Worm (Caenorhabditis elegans) whole organism, young adult: ENCODE results near the gene F26D2.14.

ENCODE experiments used
- B0261.1 ChIP-seq: sonication (generic microtip); optimal IDR thresholded peaks from 2 replicates; lab custom pipeline; 2016; ENCODE audit warnings: mild to moderate bottlenecking, missing genetic modification characterization, moderate library complexity, missing compliant biosample characterization
- F10E7.11 ChIP-seq: sonication (generic microtip); optimal IDR thresholded peaks from 2 replicates; lab custom pipeline; 2017; ENCODE audit warnings: mild to moderate bottlenecking, missing genetic modification characterization, moderate library complexity, missing compliant biosample characterization
- F23B12.7 ChIP-seq: sonication (generic microtip); optimal IDR thresholded peaks from 2 replicates; lab custom pipeline; 2017; ENCODE audit warnings: missing genetic modification characterization, mild to moderate bottlenecking, missing compliant biosample characterization, antibody characterized with exemption, moderate library complexity; ENCODE audit not compliant: insufficient read depth
- F33H1.4 ChIP-seq: fragments of 200-800 bp; sonication (Bioruptor generic); IDR thresholded peaks from 2 replicates; pipeline ENCODE4 v1.3.6; 2022; ENCODE audit warnings: missing genetic modification reagents, missing genetic modification characterization, missing compliant biosample characterization
- F57A8.1 ChIP-seq: fragments of 200-800 bp; sonication (Bioruptor generic); optimal IDR thresholded peaks from 2 replicates; lab custom pipeline; 2018; ENCODE audit warnings: mild to moderate bottlenecking, missing genetic modification characterization, moderate library complexity, missing compliant biosample characterization
- K11D2.4 ChIP-seq: fragments of 200-800 bp; sonication (Bioruptor generic); IDR thresholded peaks from 2 replicates; pipeline ENCODE4 v1.3.6; 2022; ENCODE audit warnings: missing genetic modification reagents, missing genetic modification characterization, missing compliant biosample characterization
- T07F8.4 ChIP-seq: sonication (generic microtip); optimal IDR thresholded peaks from 2 replicates; lab custom pipeline; 2016; ENCODE audit warnings: mild to moderate bottlenecking, missing genetic modification characterization, moderate library complexity, missing compliant biosample characterization
- Y95B8A.8 ChIP-seq: fragments of 200-800 bp; sonication (Bioruptor generic); IDR thresholded peaks from 2 replicates; pipeline ENCODE4 v1.3.6; 2022; ENCODE audit warnings: missing genetic modification reagents, missing genetic modification characterization, missing compliant biosample characterization
- aptf-2 ChIP-seq: fragments of 200-800 bp; sonication (Bioruptor generic); conservative IDR thresholded peaks from 2 replicates; pipeline ENCODE4 v1.3.6; 2022; ENCODE audit warnings: missing genetic modification reagents, missing genetic modification characterization, missing compliant biosample characterization
- aptf-3 ChIP-seq: fragments of 200-800 bp; sonication (Bioruptor generic); IDR thresholded peaks from 2 replicates; pipeline ENCODE4 v1.3.6; 2022; ENCODE audit warnings: missing genetic modification characterization, missing compliant biosample characterization
- atf-7 ChIP-seq: sonication (generic microtip); optimal IDR thresholded peaks from 2 replicates; lab custom pipeline; 2017; ENCODE audit warnings: mild to moderate bottlenecking, missing genetic modification characterization, missing compliant biosample characterization
- athp-1 ChIP-seq: sonication (generic microtip); optimal IDR thresholded peaks from 2 replicates; lab custom pipeline; 2017; ENCODE audit warnings: mild to moderate bottlenecking, missing genetic modification characterization, missing compliant biosample characterization
- bed-2 ChIP-seq: fragments of 200-800 bp; sonication (Bioruptor generic); IDR thresholded peaks from 2 replicates; pipeline ENCODE4 v1.3.6; 2022; ENCODE audit warnings: missing genetic modification reagents, missing genetic modification characterization, missing compliant biosample characterization
- ccch-3 ChIP-seq: fragments of 200-800 bp; sonication (Bioruptor generic); optimal IDR thresholded peaks from 2 replicates; lab custom pipeline; 2018; ENCODE audit warnings: mild to moderate bottlenecking, missing genetic modification characterization, missing compliant biosample characterization
- cebp-2 ChIP-seq: fragments of 200-800 bp; sonication (Bioruptor generic); IDR thresholded peaks from 2 replicates; pipeline ENCODE4 v1.3.6; 2022; ENCODE audit warnings: missing genetic modification characterization, missing compliant biosample characterization
- ceh-58 ChIP-seq: fragments of 200-800 bp; sonication (Bioruptor generic); IDR thresholded peaks from 2 replicates; pipeline ENCODE4 v1.3.6; 2022; ENCODE audit warnings: missing genetic modification characterization, missing compliant biosample characterization
- chd-7 ChIP-seq: sonication (generic microtip); optimal IDR thresholded peaks from 2 replicates; lab custom pipeline; 2016; ENCODE audit warnings: mild to moderate bottlenecking, missing genetic modification characterization, moderate library complexity, missing compliant biosample characterization
- die-1 ChIP-seq: sonication (generic microtip); optimal IDR thresholded peaks from 2 replicates; lab custom pipeline; 2016; ENCODE audit warnings: missing genotype, mild to moderate bottlenecking, missing genetic modification characterization, missing compliant biosample characterization
- dox-1 ChIP-seq: fragments of 200-800 bp; sonication (Bioruptor generic); IDR thresholded peaks from 2 replicates; pipeline ENCODE4 v1.3.6; 2022; ENCODE audit warnings: missing genetic modification reagents, missing genetic modification characterization, missing compliant biosample characterization
- egl-44 ChIP-seq: fragments of 200-800 bp; sonication (Bioruptor generic); IDR thresholded peaks from 2 replicates; pipeline ENCODE4 v1.3.6; 2022; ENCODE audit warnings: missing genetic modification reagents, missing genetic modification characterization, missing compliant biosample characterization
- egrh-3 ChIP-seq: fragments of 200-800 bp; sonication (Bioruptor generic); IDR thresholded peaks from 2 replicates; pipeline ENCODE4 v1.3.6; 2022; ENCODE audit warnings: missing genetic modification reagents, missing genetic modification characterization, missing compliant biosample characterization
- hlh-12 ChIP-seq: sonication (generic microtip); optimal IDR thresholded peaks from 2 replicates; lab custom pipeline; 2016; ENCODE audit warnings: missing genetic modification characterization, missing compliant biosample characterization
- hmg-20 ChIP-seq: fragments of 200-800 bp; sonication (Bioruptor generic); IDR thresholded peaks from 2 replicates; pipeline ENCODE4 v1.3.6; 2022; ENCODE audit warnings: missing genetic modification reagents, missing genetic modification characterization, missing compliant biosample characterization
- hsf-1 ChIP-seq: fragments of 200-800 bp; sonication (Bioruptor generic); IDR thresholded peaks from 2 replicates; pipeline ENCODE4 v1.3.6; 2022; ENCODE audit warnings: missing genetic modification reagents, missing genetic modification characterization, missing compliant biosample characterization
- lag-1 ChIP-seq: fragments of 200-800 bp; sonication (Bioruptor generic); IDR thresholded peaks from 2 replicates; pipeline ENCODE4 v1.3.6; 2022; ENCODE audit warnings: missing genetic modification reagents, missing genetic modification characterization, missing compliant biosample characterization
- let-607 ChIP-seq, 2 experiments: fragments of 200-800 bp in 1 of 2; sonication (Bioruptor generic) in 1 of 2; sonication (generic microtip) in 1 of 2; optimal IDR thresholded peaks; 2 replicates each; lab custom pipeline; 2016 to 2018; ENCODE audit warnings: mild to moderate bottlenecking in 2 of 2, missing compliant biosample characterization in 2 of 2, missing genetic modification characterization in 2 of 2, moderate library complexity in 2 of 2, missing genotype in 1 of 2
- lin-35 ChIP-seq, 3 experiments: fragments of 150-350 bp in 2 of 3; sonication (generic microtip) in 1 of 3; optimal IDR thresholded peaks; 2 replicates each; lab custom pipeline; 2014 to 2018; ENCODE audit warnings: missing biosample characterization in 3 of 3, missing genetic modification characterization in 3 of 3, missing genetic modification reagents in 3 of 3
- lsy-27 ChIP-seq: sonication (generic microtip); optimal IDR thresholded peaks from 2 replicates; lab custom pipeline; 2017; ENCODE audit warnings: missing genetic modification characterization, mild to moderate bottlenecking, missing compliant biosample characterization, antibody characterized with exemption, missing genotype, borderline replicate concordance; ENCODE audit not compliant: insufficient read depth
- mcd-1 ChIP-seq: fragments of 200-800 bp; sonication (Bioruptor generic); IDR thresholded peaks from 2 replicates; pipeline ENCODE4 v1.3.6; 2022; ENCODE audit warnings: missing genetic modification reagents, missing genetic modification characterization, missing compliant biosample characterization
- mel-28 ChIP-seq: sonication (generic microtip); optimal IDR thresholded peaks from 2 replicates; lab custom pipeline; 2016; ENCODE audit warnings: borderline replicate concordance, mild to moderate bottlenecking, missing genetic modification characterization, missing compliant biosample characterization
- mxl-1 ChIP-seq: sonication (generic microtip); optimal IDR thresholded peaks from 2 replicates; lab custom pipeline; 2016; ENCODE audit warnings: missing genetic modification characterization, missing compliant biosample characterization
- nfya-1 ChIP-seq: sonication (generic microtip); optimal IDR thresholded peaks from 2 replicates; lab custom pipeline; 2017; ENCODE audit warnings: antibody characterized with exemption, missing compliant biosample characterization, missing genetic modification characterization, borderline replicate concordance; ENCODE audit not compliant: insufficient read depth
- nfya-2 ChIP-seq: fragments of 200-800 bp; sonication (Bioruptor generic); IDR thresholded peaks from 2 replicates; pipeline ENCODE4 v1.3.6; 2022; ENCODE audit warnings: missing genetic modification reagents, missing genetic modification characterization, missing compliant biosample characterization
- nfyb-1 ChIP-seq: fragments of 200-800 bp; sonication (Bioruptor generic); IDR thresholded peaks from 2 replicates; pipeline ENCODE4 v1.3.6; 2022; ENCODE audit warnings: missing genetic modification reagents, missing genetic modification characterization, missing compliant biosample characterization
- nhr-27 ChIP-seq: fragments of 200-800 bp; sonication (Bioruptor generic); optimal IDR thresholded peaks from 2 replicates; lab custom pipeline; 2018; ENCODE audit warnings: mild to moderate bottlenecking, missing genetic modification characterization, moderate library complexity, missing compliant biosample characterization
- pbrm-1 ChIP-seq: fragments of 200-800 bp; sonication (Bioruptor generic); IDR thresholded peaks from 2 replicates; pipeline ENCODE4 v1.3.6; 2022; ENCODE audit warnings: missing genetic modification reagents, missing genetic modification characterization, missing compliant biosample characterization
- pha-4 ChIP-seq: fragments of 150-350 bp; sonication (generic microtip); optimal IDR thresholded peaks from 2 replicates; lab custom pipeline; 2014; ENCODE audit warnings: missing biosample characterization, missing genetic modification reagents, missing genetic modification characterization
- rec-8 ChIP-seq, 2 experiments: sonication (generic microtip); optimal IDR thresholded peaks; 2 replicates each; lab custom pipeline; 2016; ENCODE audit warnings: mild to moderate bottlenecking in 2 of 2, missing genetic modification characterization in 2 of 2, missing genetic modification reagents in 2 of 2, missing genotype in 2 of 2, missing biosample characterization in 1 of 2, missing compliant biosample characterization in 1 of 2, moderate library complexity in 1 of 2
- rpc-1 ChIP-seq, 2 experiments: fragments of 150-350 bp in 1 of 2; sonication (generic microtip) in 1 of 2; optimal IDR thresholded peaks; 2 replicates each; lab custom pipeline; 2014 to 2018; ENCODE audit warnings: missing biosample characterization in 1 of 2, missing genetic modification characterization in 1 of 2, missing genetic modification reagents in 1 of 2, missing genotype in 1 of 2
- snpc-1.1 ChIP-seq: sonication (generic microtip); optimal IDR thresholded peaks from 2 replicates; lab custom pipeline; 2017; ENCODE audit warnings: missing genetic modification characterization, mild to moderate bottlenecking, missing compliant biosample characterization, antibody characterized with exemption, moderate library complexity, missing genotype, missing genetic modification reagents; ENCODE audit not compliant: insufficient read depth
- snpc-4 ChIP-seq, 5 experiments: fragments of 150-350 bp in 1 of 5; sonication (generic microtip) in 4 of 5; optimal IDR thresholded peaks; 2 replicates each; lab custom pipeline; 2014 to 2018; ENCODE audit warnings: missing genetic modification characterization in 5 of 5, missing biosample characterization in 3 of 5, antibody characterized with exemption in 2 of 5, mild to moderate bottlenecking in 2 of 5, missing compliant biosample characterization in 2 of 5, missing genotype in 2 of 5, moderate library complexity in 2 of 5, missing genetic modification reagents in 1 of 5
- tbx-9 ChIP-seq: sonication (generic microtip); optimal IDR thresholded peaks from 2 replicates; lab custom pipeline; 2016; ENCODE audit warnings: borderline replicate concordance, missing genetic modification characterization, inconsistent platforms, missing compliant biosample characterization
- xnd-1 ChIP-seq: sonication (generic microtip); optimal IDR thresholded peaks from 2 replicates; lab custom pipeline; 2016; ENCODE audit warnings: missing genotype, missing genetic modification reagents, missing genetic modification characterization, missing compliant biosample characterization
- zfh-2 ChIP-seq: fragments of 200-800 bp; sonication (Bioruptor generic); conservative IDR thresholded peaks from 2 replicates; pipeline ENCODE4 v1.3.6; 2022; ENCODE audit warnings: missing genetic modification reagents, missing genetic modification characterization, missing compliant biosample characterization
- ztf-22 ChIP-seq: fragments of 200-800 bp; sonication (Bioruptor generic); optimal IDR thresholded peaks from 2 replicates; lab custom pipeline; 2018; ENCODE audit warnings: mild to moderate bottlenecking, missing genetic modification characterization, moderate library complexity, missing compliant biosample characterization
- ztf-25 ChIP-seq: fragments of 200-800 bp; sonication (Bioruptor generic); IDR thresholded peaks from 2 replicates; pipeline ENCODE4 v1.3.6; 2022; ENCODE audit warnings: missing genetic modification reagents, missing genetic modification characterization, missing compliant biosample characterization

The F26D2.14 gene

DNA sequence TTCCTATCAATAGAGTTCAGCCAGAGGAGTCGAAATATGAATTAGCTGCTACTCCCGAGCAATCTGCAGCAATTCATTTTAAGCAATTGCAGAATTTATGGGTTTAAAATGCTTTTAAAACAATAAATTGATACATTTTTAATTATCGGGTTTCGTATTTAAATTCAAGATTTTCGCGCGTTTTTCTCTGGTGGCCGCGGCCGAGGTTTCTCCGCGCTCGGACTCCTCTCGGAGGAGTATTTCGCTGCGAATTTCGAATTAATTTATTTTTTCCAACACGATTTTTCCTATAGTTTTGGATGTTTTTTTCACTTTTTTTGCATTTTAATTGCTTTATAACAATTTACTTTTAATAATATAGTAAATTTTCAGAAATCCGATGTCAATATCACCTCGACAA is 34.1 kb upstream of the F26D2.14 start, which contains the start of gene F13A7.14 (continued):
- peak; percentile 62; the same call in 1 of the 2 replicates for TF ChIP-seq hmg-20 (GFP tag; lab: Robert Waterston, UW)
- peak; percentile 72; the same call in 1 of the 2 replicates for TF ChIP-seq aptf-2 (GFP tag; lab: Robert Waterston, UW)
- peak; percentile 6 for TF ChIP-seq xnd-1 (tag; lab: Kevin White, UChicago)
- peak in 1 of 2 experiments; percentile 40 for TF ChIP-seq rec-8 (tag; optimal IDR thresholded peaks at IDR 0.05; lab: Kevin White, UChicago)
- peak; percentile 15 for TF ChIP-seq B0261.1 (tag; lab: Kevin White, UChicago)
- TF ChIP-seq mel-28, result no peak
- TF ChIP-seq nhr-27, result no peak
- TF ChIP-seq snpc-4 (GFP tag; optimal IDR thresholded peaks at IDR 0.05; lab: Kevin White, UChicago), result no peak
- peak in 3 of 4 experiments; percentile 53 to 72 (median 69) for TF ChIP-seq snpc-4 (tag; optimal IDR thresholded peaks at IDR 0.05; lab: Kevin White, UChicago)
- no peak for TF ChIP-seq T07F8.4
- TF ChIP-seq hlh-12 (tag; lab: Kevin White, UChicago), result no peak
- peak; percentile 75 for TF ChIP-seq dox-1 (GFP tag; lab: Robert Waterston, UW)
- no peak for TF ChIP-seq nfya-1 (tag; lab: Kevin White, UChicago)
- TF ChIP-seq lin-35 (GFP tag; optimal IDR thresholded peaks at IDR 0.05; lab: Kevin White, UChicago), result peak; percentile 16 to 90 (median 30)
- TF ChIP-seq cebp-2 (GFP tag; lab: Robert Waterston, UW), result no peak
- no peak for TF ChIP-seq die-1 (tag; lab: Kevin White, UChicago)
- no peak for TF ChIP-seq nfyb-1
- no peak for TF ChIP-seq hsf-1
- TF ChIP-seq atf-7 (tag; lab: Kevin White, UChicago), result no peak
- 0 out of 2 replicates have a peak, but pooled peaks have one; percentile 37 for TF ChIP-seq K11D2.4 (GFP tag; lab: Robert Waterston, UW)
- no peak for TF ChIP-seq ztf-25 (GFP tag; lab: Robert Waterston, UW)
- TF ChIP-seq pha-4 (tag; lab: Kevin White, UChicago), result no peak
- TF ChIP-seq snpc-1.1 (tag; lab: Kevin White, UChicago), result no peak
- no peak for TF ChIP-seq pbrm-1
- no peak for TF ChIP-seq lsy-27 (tag; lab: Kevin White, UChicago)
- TF ChIP-seq Y95B8A.8 (GFP tag; lab: Robert Waterston, UW), result no peak
- TF ChIP-seq mcd-1 (GFP tag; lab: Robert Waterston, UW), result peak; percentile 86
- peak in 1 of 2 experiments; percentile 46 for TF ChIP-seq let-607 (tag; optimal IDR thresholded peaks at IDR 0.05; lab: Kevin White, UChicago)
- no peak for TF ChIP-seq ztf-22 (GFP tag; lab: Kevin White, UChicago)
- TF ChIP-seq athp-1 (tag; lab: Kevin White, UChicago), result peak; percentile 42
- TF ChIP-seq bed-2 (GFP tag; lab: Robert Waterston, UW), result peak; percentile 89
- TF ChIP-seq chd-7 (tag; lab: Kevin White, UChicago), result peak; percentile 47
- no peak for TF ChIP-seq F10E7.11
- TF ChIP-seq ccch-3, result no peak
- TF ChIP-seq aptf-3, result no peak
- peak; percentile 17; the same call in 1 of the 2 replicates for TF ChIP-seq egl-44
- TF ChIP-seq ceh-58 (GFP tag; lab: Robert Waterston, UW), result no peak
- TF ChIP-seq mxl-1 (tag; lab: Kevin White, UChicago), result no peak
- TF ChIP-seq F23B12.7 (tag; lab: Kevin White, UChicago), result peak; percentile 30
- TF ChIP-seq tbx-9 (tag; lab: Kevin White, UChicago), result no peak
- TF ChIP-seq egrh-3 (GFP tag; lab: Robert Waterston, UW), result 0 out of 2 replicates have a peak, but pooled peaks have one; percentile 42
- TF ChIP-seq F33H1.4 (GFP tag; lab: Robert Waterston, UW), result peak; percentile 51
- no peak for TF ChIP-seq zfh-2 (GFP tag; lab: Robert Waterston, UW)
- no peak for TF ChIP-seq F57A8.1 (GFP tag; lab: Kevin White, UChicago)
- TF ChIP-seq lag-1 (GFP tag; lab: Robert Waterston, UW), result no peak
- TF ChIP-seq rpc-1 (optimal IDR thresholded peaks at IDR 0.05; lab: Kevin White, UChicago), result no peak
- no peak for TF ChIP-seq rpc-1 (tag; optimal IDR thresholded peaks at IDR 0.05; lab: Kevin White, UChicago)
- TF ChIP-seq nfya-2 (GFP tag; lab: Robert Waterston, UW), result no peak
